Fruit fly (Drosophila melanogaster) whole organism, embryonic: Measurements from ENCODE around the gene CG13690.

Experiments used
- Atf3 ChIP-seq: fragments of 200-800 bp; sonication (Bioruptor generic); optimal IDR thresholded peaks from 3 replicates; lab custom pipeline; 2016; ENCODE audit warnings: missing biosample characterization, missing genetic modification characterization
- Bteb2 ChIP-seq: fragments of 200-800 bp; sonication (Bioruptor generic); optimal IDR thresholded peaks from 2 replicates; lab custom pipeline; 2016; ENCODE audit warnings: missing biosample characterization, missing genetic modification characterization
- CG10565 ChIP-seq: fragments of 200-800 bp; sonication (Bioruptor generic); optimal IDR thresholded peaks from 3 replicates; lab custom pipeline; 2016; ENCODE audit warnings: missing biosample characterization, mild to moderate bottlenecking, missing genetic modification characterization
- CG13287 ChIP-seq: fragments of 200-800 bp; sonication (Bioruptor generic); IDR thresholded peaks from 2 replicates; pipeline ENCODE4 v1.3.6; 2022; ENCODE audit warnings: missing biosample characterization, missing genetic modification characterization; ENCODE audit not compliant: partially characterized antibody
- CG13296 ChIP-seq: fragments of 200-800 bp; sonication (Bioruptor generic); optimal IDR thresholded peaks from 3 replicates; lab custom pipeline; 2018; ENCODE audit warnings: missing biosample characterization, mild to moderate bottlenecking, missing genetic modification characterization
- CG13424 ChIP-seq: fragments of 200-800 bp; sonication (Bioruptor generic); optimal IDR thresholded peaks from 2 replicates; lab custom pipeline; 2019; ENCODE audit warnings: missing biosample characterization, mild to moderate bottlenecking, missing genetic modification characterization, moderate library complexity
- CG13624 ChIP-seq: fragments of 200-800 bp; sonication (Bioruptor generic); optimal IDR thresholded peaks from 2 replicates; lab custom pipeline; 2016; ENCODE audit warnings: missing biosample characterization, missing genetic modification characterization
- CG13894 ChIP-seq: fragments of 200-800 bp; sonication (Bioruptor generic); optimal IDR thresholded peaks from 3 replicates; lab custom pipeline; 2018; ENCODE audit warnings: missing biosample characterization, mild to moderate bottlenecking, missing genetic modification characterization, moderate library complexity
- CG15011 ChIP-seq: fragments of 200-800 bp; sonication (Bioruptor generic); optimal IDR thresholded peaks from 3 replicates; lab custom pipeline; 2018; ENCODE audit warnings: missing biosample characterization, mild to moderate bottlenecking, missing genetic modification characterization
- CG2116 ChIP-seq: fragments of 200-800 bp; sonication (Bioruptor generic); optimal IDR thresholded peaks from 3 replicates; lab custom pipeline; 2018; ENCODE audit warnings: missing biosample characterization, mild to moderate bottlenecking, missing genetic modification characterization
- CG2199 ChIP-seq: fragments of 200-800 bp; sonication (Bioruptor generic); IDR thresholded peaks from 3 replicates; pipeline ENCODE4 v1.3.6; 2022; ENCODE audit warnings: missing biosample characterization, missing genetic modification characterization
- CG30020 ChIP-seq: fragments of 200-800 bp; optimal IDR thresholded peaks from 2 replicates; lab custom pipeline; 2019; ENCODE audit warnings: missing biosample characterization, mild to moderate bottlenecking, missing genetic modification characterization, moderate library complexity
- CG31365 ChIP-seq: fragments of 200-800 bp; sonication (Bioruptor generic); optimal IDR thresholded peaks from 2 replicates; lab custom pipeline; 2018; ENCODE audit warnings: missing biosample characterization, mild to moderate bottlenecking, missing genetic modification characterization
- CG4707 ChIP-seq: fragments of 200-800 bp; sonication (Bioruptor generic); optimal IDR thresholded peaks from 2 replicates; lab custom pipeline; 2018; ENCODE audit warnings: missing biosample characterization, mild to moderate bottlenecking, missing genetic modification characterization, moderate library complexity
- CG7987 ChIP-seq: fragments of 200-800 bp; sonication (Bioruptor generic); optimal IDR thresholded peaks from 2 replicates; lab custom pipeline; 2018; ENCODE audit warnings: missing biosample characterization, mild to moderate bottlenecking, missing genetic modification characterization, moderate library complexity
- CG8281 ChIP-seq: fragments of 200-800 bp; sonication (Bioruptor generic); optimal IDR thresholded peaks from 2 replicates; lab custom pipeline; 2018; ENCODE audit warnings: missing biosample characterization, mild to moderate bottlenecking, missing genetic modification characterization, moderate library complexity
- CG8478 ChIP-seq: fragments of >200 bp; optimal IDR thresholded peaks from 2 replicates; lab custom pipeline; 2018
- CHES-1-like ChIP-seq: fragments of 200-800 bp; sonication (Bioruptor generic); optimal IDR thresholded peaks from 2 replicates; lab custom pipeline; 2016; ENCODE audit warnings: missing biosample characterization, missing genetic modification characterization
- D19B ChIP-seq: fragments of 200-800 bp; sonication (Bioruptor generic); optimal IDR thresholded peaks from 2 replicates; lab custom pipeline; 2017; ENCODE audit warnings: missing biosample characterization, mild to moderate bottlenecking, missing genetic modification characterization
- Dfd ChIP-seq, 2 experiments: fragments of >200 bp; optimal IDR thresholded peaks; 2 replicates each; lab custom pipeline; 2017; ENCODE audit warnings: missing biosample characterization in 2 of 2, missing genetic modification characterization in 2 of 2
- Gsc ChIP-seq: fragments of 200-800 bp; sonication (Bioruptor generic); IDR thresholded peaks from 2 replicates; pipeline ENCODE4 v1.3.6; 2022; ENCODE audit warnings: missing biosample characterization, missing genetic modification characterization
- HLH54F ChIP-seq: fragments of 200-800 bp; sonication (Bioruptor generic); optimal IDR thresholded peaks from 3 replicates; lab custom pipeline; 2016; ENCODE audit warnings: missing biosample characterization, missing genetic modification characterization
- HmgZ ChIP-seq: fragments of 200-800 bp; sonication (Bioruptor generic); optimal IDR thresholded peaks from 2 replicates; lab custom pipeline; 2018; ENCODE audit warnings: missing biosample characterization, mild to moderate bottlenecking, missing genetic modification characterization
- Hmr ChIP-seq: fragments of 200-800 bp; sonication (Bioruptor generic); optimal IDR thresholded peaks from 3 replicates; lab custom pipeline; 2017; ENCODE audit warnings: mild to moderate bottlenecking, missing biosample characterization, missing genetic modification reagents, missing genetic modification characterization
- Lpt ChIP-seq: fragments of >200 bp; optimal IDR thresholded peaks from 2 replicates; lab custom pipeline; 2018; ENCODE audit warnings: missing biosample characterization, missing genetic modification characterization
- Med ChIP-seq: fragments of 200-800 bp; sonication (Bioruptor generic); peaks from one replicate; lab custom pipeline; 2016; ENCODE audit warnings: missing biosample characterization, missing genetic modification characterization, mild to moderate bottlenecking, inconsistent platforms, moderate library complexity
- NC2β ChIP-seq: fragments of 200-800 bp; sonication (Bioruptor generic); optimal IDR thresholded peaks from 2 replicates; lab custom pipeline; 2016; ENCODE audit warnings: missing biosample characterization, missing genetic modification characterization
- Opbp ChIP-seq: fragments of 200-800 bp; sonication (Bioruptor generic); IDR thresholded peaks from 3 replicates; pipeline ENCODE4 v1.3.6; 2022; ENCODE audit warnings: missing biosample characterization, missing genetic modification characterization; ENCODE audit not compliant: partially characterized antibody
- Ptx1 ChIP-seq: fragments of 200-800 bp; sonication (Bioruptor generic); IDR thresholded peaks from 2 replicates; pipeline ENCODE4 v1.3.6; 2022; ENCODE audit warnings: missing biosample characterization, missing genetic modification characterization
- Vsx1 ChIP-seq: fragments of 200-800 bp; sonication (Bioruptor generic); optimal IDR thresholded peaks from 2 replicates; lab custom pipeline; 2017; ENCODE audit warnings: missing biosample characterization, mild to moderate bottlenecking, missing genetic modification characterization, missing genetic modification reagents
- cas ChIP-seq: fragments of 200-800 bp; sonication (Bioruptor generic); IDR thresholded peaks from 2 replicates; pipeline ENCODE4 v1.3.6; 2022; ENCODE audit warnings: missing biosample characterization, missing genetic modification characterization
- cato ChIP-seq: fragments of 200-800 bp; sonication (Bioruptor generic); optimal IDR thresholded peaks from 2 replicates; lab custom pipeline; 2016; ENCODE audit warnings: missing biosample characterization, missing genetic modification characterization, borderline replicate concordance
- chif ChIP-seq, 2 experiments: fragments of 200-800 bp; sonication (Bioruptor generic); optimal IDR thresholded peaks; 3 replicates each; lab custom pipeline; 2016; ENCODE audit warnings: missing biosample characterization in 2 of 2, missing genetic modification characterization in 2 of 2
- chinmo ChIP-seq: fragments of 200-800 bp; sonication (Bioruptor generic); IDR thresholded peaks from 4 replicates; pipeline ENCODE4 v1.3.6; 2022; ENCODE audit warnings: missing biosample characterization, missing genetic modification characterization; ENCODE audit not compliant: partially characterized antibody
- chn ChIP-seq: fragments of 200-800 bp; sonication (Bioruptor generic); optimal IDR thresholded peaks from 2 replicates; lab custom pipeline; 2016; ENCODE audit warnings: missing biosample characterization, missing genetic modification characterization
- fru ChIP-seq: fragments of >200 bp; optimal IDR thresholded peaks from 2 replicates; lab custom pipeline; 2017
- gfzf ChIP-seq: fragments of 200-800 bp; sonication (Bioruptor generic); optimal IDR thresholded peaks from 2 replicates; lab custom pipeline; 2016; ENCODE audit warnings: missing biosample characterization, mild to moderate bottlenecking, missing genetic modification characterization, moderate library complexity
- ind ChIP-seq: fragments of 200-800 bp; sonication (Bioruptor generic); optimal IDR thresholded peaks from 3 replicates; lab custom pipeline; 2016; ENCODE audit warnings: missing biosample characterization, missing genetic modification characterization
- lilli ChIP-seq: fragments of 200-800 bp; sonication (Bioruptor generic); optimal IDR thresholded peaks from 3 replicates; lab custom pipeline; 2016; ENCODE audit warnings: missing biosample characterization, missing genetic modification characterization
- nom ChIP-seq: fragments of 200-800 bp; sonication (Bioruptor generic); optimal IDR thresholded peaks from 2 replicates; lab custom pipeline; 2017; ENCODE audit warnings: missing biosample characterization, missing genetic modification characterization, mild to moderate bottlenecking, moderate library complexity, missing genetic modification reagents
- onecut ChIP-seq: fragments of 200-800 bp; sonication (Bioruptor generic); IDR thresholded peaks from 2 replicates; pipeline ENCODE4 v1.3.6; 2022; ENCODE audit warnings: missing biosample characterization, missing genetic modification characterization
- otp ChIP-seq: fragments of 200-800 bp; sonication (Bioruptor generic); IDR thresholded peaks from 3 replicates; pipeline ENCODE4, ENCODE4 v1.3.6; 2022; ENCODE audit warnings: missing biosample characterization, missing genetic modification characterization
- pho ChIP-seq: fragments of 200-800 bp; sonication (Bioruptor generic); optimal IDR thresholded peaks from 2 replicates; lab custom pipeline; 2016; ENCODE audit warnings: missing biosample characterization, missing genetic modification characterization
- pita ChIP-seq: fragments of 200-800 bp; sonication (Bioruptor generic); optimal IDR thresholded peaks from 2 replicates; lab custom pipeline; 2017; ENCODE audit warnings: missing biosample characterization, mild to moderate bottlenecking, missing genetic modification characterization
- salm ChIP-seq: fragments of 200-800 bp; sonication (Bioruptor generic); optimal IDR thresholded peaks from 2 replicates; lab custom pipeline; 2018; ENCODE audit warnings: missing biosample characterization, mild to moderate bottlenecking, missing genetic modification characterization
- sc ChIP-seq, 3 experiments: fragments of >200 bp in 2 of 3; fragments of 200-800 bp in 1 of 3; sonication (Bioruptor generic) in 1 of 3; optimal IDR thresholded peaks; 2 replicates in 2 of 3; 3 replicates in 1 of 3; lab custom pipeline; 2017; ENCODE audit warnings: mild to moderate bottlenecking in 1 of 3, missing biosample characterization in 1 of 3, missing genetic modification characterization in 1 of 3, missing genetic modification reagents in 1 of 3
- sna ChIP-seq: fragments of 200-800 bp; sonication (Bioruptor generic); IDR thresholded peaks from 2 replicates; pipeline ENCODE4 v1.3.6; 2022; ENCODE audit warnings: missing biosample characterization, missing genetic modification characterization; ENCODE audit not compliant: partially characterized antibody
- stc ChIP-seq: fragments of 200-800 bp; sonication (Bioruptor generic); IDR thresholded peaks from 2 replicates; pipeline ENCODE4 v1.3.6; 2022; ENCODE audit warnings: missing biosample characterization, missing genetic modification characterization
- tin ChIP-seq: fragments of 200-800 bp; sonication (Bioruptor generic); optimal IDR thresholded peaks from 3 replicates; lab custom pipeline; 2016; ENCODE audit warnings: missing biosample characterization, missing genetic modification characterization

The CG13690 gene

DNA sequence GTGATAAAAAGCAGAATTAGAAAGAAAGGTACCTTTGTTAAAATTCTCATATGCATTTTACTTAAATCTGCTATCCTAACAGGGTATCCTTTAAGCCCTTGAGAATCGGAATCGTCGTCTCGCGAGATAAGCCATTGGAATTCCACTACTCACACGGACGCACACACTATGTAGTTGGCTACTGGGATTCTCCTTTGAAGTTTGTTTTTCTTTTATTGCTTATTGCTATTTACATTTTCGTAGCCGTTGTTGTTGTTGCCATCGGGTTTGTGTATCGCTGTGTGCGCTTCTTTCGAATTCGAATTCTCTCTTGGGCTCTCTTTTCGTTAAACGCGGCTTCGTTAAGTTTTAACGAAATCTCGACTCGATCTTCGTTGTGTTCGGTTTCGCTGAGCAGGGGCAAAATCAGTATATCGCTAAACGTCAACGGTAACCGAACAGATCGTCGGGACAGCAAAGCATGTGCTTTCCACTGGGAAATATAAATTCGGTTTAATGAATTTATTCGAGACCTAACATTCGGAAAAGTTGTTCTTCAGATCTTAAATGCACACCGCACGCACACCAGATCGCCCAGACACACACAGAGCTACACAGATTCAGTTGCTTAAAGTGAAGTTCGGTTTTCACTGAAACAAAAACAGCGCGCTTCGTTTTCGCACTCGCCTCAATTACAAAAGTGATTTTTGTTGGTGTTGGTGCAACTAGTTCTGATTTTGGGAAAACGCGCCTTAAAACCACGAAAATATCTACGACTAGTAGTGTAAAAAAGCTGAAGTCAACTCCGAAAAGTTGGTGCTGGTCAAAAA lies 11.6 kb upstream of the CG13690 start, which contains the start of gene ex (continued):
- TF ChIP-seq Gsc (GFP tag; lab: Robert Waterston, UW), result no peak
- peak; percentile 80 for TF ChIP-seq CG4707 (GFP tag; lab: Kevin White, UChicago)
- peak; percentile 43 for TF ChIP-seq CHES-1-like (GFP tag; lab: Kevin White, UChicago)
- peak; percentile 84 for TF ChIP-seq nom (GFP tag; lab: Kevin White, UChicago)
- TF ChIP-seq NC2β, result peak; percentile 35
- TF ChIP-seq Hmr (GFP tag; lab: Kevin White, UChicago), result peak; percentile 85
- TF ChIP-seq CG8281 (tag; lab: Kevin White, UChicago), result peak; percentile 23
- TF ChIP-seq stc, result peak; percentile 66; the same call in 1 of the 2 replicates
- peak; percentile 65 for TF ChIP-seq HmgZ (tag; lab: Kevin White, UChicago)
- TF ChIP-seq CG13424 (tag; lab: Kevin White, UChicago), result peak; percentile 65
- peak; percentile 73 for TF ChIP-seq CG13894 (tag; lab: Kevin White, UChicago)
- TF ChIP-seq sna, result no peak
- TF ChIP-seq cas (GFP tag; lab: Robert Waterston, UW), result no peak
- TF ChIP-seq Med, result peak; percentile 91
- 0 out of 3 replicates have a peak, but pooled peaks have one; percentile 33 for TF ChIP-seq Opbp (GFP tag; lab: Robert Waterston, UW)
- no peak for TF ChIP-seq pita (GFP tag; lab: Kevin White, UChicago)
- peak; percentile 16; the same call in 1 of the 3 replicates for TF ChIP-seq otp (GFP tag; lab: Robert Waterston, UW)
- no peak for TF ChIP-seq Ptx1 (GFP tag; lab: Robert Waterston, UW)
- no peak for TF ChIP-seq D19B (GFP tag; lab: Kevin White, UChicago)
- TF ChIP-seq pho (GFP tag; lab: Kevin White, UChicago), result no peak
- peak; percentile 14 for TF ChIP-seq CG13624
- TF ChIP-seq onecut (GFP tag; lab: Robert Waterston, UW), result peak; percentile 60
- peak; percentile 31 for TF ChIP-seq CG15011 (GFP tag; lab: Kevin White, UChicago)
- no peak for TF ChIP-seq CG10565 (GFP tag; lab: Kevin White, UChicago)
- TF ChIP-seq Vsx1 (GFP tag; lab: Kevin White, UChicago), result peak; percentile 62
- TF ChIP-seq gfzf (GFP tag; lab: Kevin White, UChicago), result no peak
- peak; percentile 44 for TF ChIP-seq CG2116 (GFP tag; lab: Kevin White, UChicago)
- no peak for TF ChIP-seq tin (GFP tag; lab: Kevin White, UChicago)
- TF ChIP-seq fru (lab: Kevin White, UChicago), result no peak
- TF ChIP-seq chif (GFP tag; optimal IDR thresholded peaks at IDR 0.05; lab: Kevin White, UChicago), result peak in 1 of 2 experiments; percentile 37
- no peak for TF ChIP-seq Bteb2 (GFP tag; lab: Kevin White, UChicago)
- no peak for TF ChIP-seq Dfd (GFP tag; optimal IDR thresholded peaks at IDR 0.05; lab: Kevin White, UChicago)
- peak; percentile 53; the same call in 1 of the 4 replicates for TF ChIP-seq chinmo (GFP tag; lab: Robert Waterston, UW)
- no peak for TF ChIP-seq CG2199
- TF ChIP-seq CG13296 (GFP tag; lab: Kevin White, UChicago), result peak; percentile 89
- TF ChIP-seq CG7987 (GFP tag; lab: Kevin White, UChicago), result peak; percentile 92
- TF ChIP-seq Lpt (GFP tag; lab: Kevin White, UChicago), result no peak
- no peak for TF ChIP-seq chn
- TF ChIP-seq sc (optimal IDR thresholded peaks at IDR 0.05; lab: Kevin White, UChicago), result no peak
- TF ChIP-seq sc (GFP tag; optimal IDR thresholded peaks at IDR 0.05; lab: Kevin White, UChicago), result peak; percentile 52
- TF ChIP-seq HLH54F, result no peak
- TF ChIP-seq ind (GFP tag; lab: Kevin White, UChicago), result no peak
- TF ChIP-seq salm (tag; lab: Kevin White, UChicago), result peak; percentile 35
- TF ChIP-seq CG8478 (lab: Kevin White, UChicago), result no peak
- peak; percentile 71 for TF ChIP-seq CG31365 (tag; lab: Kevin White, UChicago)
- no peak for TF ChIP-seq CG30020 (tag; lab: Kevin White, UChicago)
- no peak for TF ChIP-seq Atf3
- peak; percentile 24; the same call in 1 of the 2 replicates for TF ChIP-seq CG13287 (GFP tag; lab: Robert Waterston, UW)
- peak; percentile 15 for TF ChIP-seq lilli
- TF ChIP-seq cato (GFP tag; lab: Kevin White, UChicago), result no peak
